Worm (Caenorhabditis elegans) whole organism, young adult: ENCODE measurements around the gene unc-132.

Experiments used
- B0035.1 ChIP-seq: sonication (generic microtip); optimal IDR thresholded peaks from 2 replicates; lab custom pipeline; 2016; ENCODE audit warnings: missing genetic modification characterization, mild to moderate bottlenecking, missing compliant biosample characterization, missing genotype, missing genetic modification reagents
- B0336.3 ChIP-seq: fragments of 200-800 bp; sonication (Bioruptor generic); IDR thresholded peaks from 2 replicates; pipeline ENCODE4 v1.3.6; 2022; ENCODE audit warnings: missing genetic modification characterization, missing compliant biosample characterization
- C06A6.2 ChIP-seq: fragments of 200-800 bp; sonication (Bioruptor generic); conservative IDR thresholded peaks from 2 replicates; pipeline ENCODE4 v1.3.6; 2022; ENCODE audit warnings: missing genetic modification characterization, missing compliant biosample characterization
- C17E4.6 ChIP-seq: fragments of 200-800 bp; sonication (Bioruptor generic); IDR thresholded peaks from 2 replicates; pipeline ENCODE4 v1.3.6; 2022; ENCODE audit warnings: missing genetic modification reagents, missing genetic modification characterization, missing compliant biosample characterization
- F23B12.7 ChIP-seq: sonication (generic microtip); optimal IDR thresholded peaks from 2 replicates; lab custom pipeline; 2017; ENCODE audit warnings: missing genetic modification characterization, mild to moderate bottlenecking, missing compliant biosample characterization, antibody characterized with exemption, moderate library complexity; ENCODE audit not compliant: insufficient read depth
- Y53G8AR.9 ChIP-seq: fragments of 200-800 bp; sonication (Bioruptor generic); conservative IDR thresholded peaks from 2 replicates; pipeline ENCODE4 v1.3.6; 2022; ENCODE audit warnings: missing genetic modification reagents, missing genetic modification characterization, missing compliant biosample characterization
- Y95B8A.8 ChIP-seq: fragments of 200-800 bp; sonication (Bioruptor generic); IDR thresholded peaks from 2 replicates; pipeline ENCODE4 v1.3.6; 2022; ENCODE audit warnings: missing genetic modification reagents, missing genetic modification characterization, missing compliant biosample characterization
- ZK185.1 ChIP-seq: sonication (generic microtip); optimal IDR thresholded peaks from 2 replicates; lab custom pipeline; 2016; ENCODE audit warnings: mild to moderate bottlenecking, missing genetic modification characterization, missing compliant biosample characterization; ENCODE audit not compliant: poor library complexity, severe bottlenecking
- atf-7 ChIP-seq: sonication (generic microtip); optimal IDR thresholded peaks from 2 replicates; lab custom pipeline; 2017; ENCODE audit warnings: mild to moderate bottlenecking, missing genetic modification characterization, missing compliant biosample characterization
- bed-2 ChIP-seq: fragments of 200-800 bp; sonication (Bioruptor generic); IDR thresholded peaks from 2 replicates; pipeline ENCODE4 v1.3.6; 2022; ENCODE audit warnings: missing genetic modification reagents, missing genetic modification characterization, missing compliant biosample characterization
- dpff-1 ChIP-seq: sonication (generic microtip); optimal IDR thresholded peaks from 2 replicates; lab custom pipeline; 2017; ENCODE audit warnings: mild to moderate bottlenecking, missing genetic modification characterization, missing compliant biosample characterization
- egrh-3 ChIP-seq: fragments of 200-800 bp; sonication (Bioruptor generic); IDR thresholded peaks from 2 replicates; pipeline ENCODE4 v1.3.6; 2022; ENCODE audit warnings: missing genetic modification reagents, missing genetic modification characterization, missing compliant biosample characterization
- ets-4 ChIP-seq: fragments of 200-800 bp; sonication (Bioruptor generic); optimal IDR thresholded peaks from 2 replicates; lab custom pipeline; 2018; ENCODE audit warnings: mild to moderate bottlenecking, missing genetic modification characterization, missing compliant biosample characterization
- fkh-3 ChIP-seq: sonication (generic microtip); optimal IDR thresholded peaks from 2 replicates; lab custom pipeline; 2016; ENCODE audit warnings: mild to moderate bottlenecking, missing genetic modification characterization, missing compliant biosample characterization
- hmg-1.2 ChIP-seq: fragments of 200-800 bp; sonication (Bioruptor generic); IDR thresholded peaks from 2 replicates; pipeline ENCODE4 v1.3.6; 2022; ENCODE audit warnings: missing genetic modification reagents, missing genetic modification characterization, missing compliant biosample characterization
- hsf-1 ChIP-seq: fragments of 200-800 bp; sonication (Bioruptor generic); IDR thresholded peaks from 2 replicates; pipeline ENCODE4 v1.3.6; 2022; ENCODE audit warnings: missing genetic modification reagents, missing genetic modification characterization, missing compliant biosample characterization
- lin-26 ChIP-seq: fragments of 200-800 bp; sonication (Bioruptor generic); IDR thresholded peaks from 2 replicates; pipeline ENCODE4 v1.3.6; 2022; ENCODE audit warnings: missing genetic modification reagents, missing genetic modification characterization, missing compliant biosample characterization
- lin-35 ChIP-seq, 3 experiments: fragments of 150-350 bp in 2 of 3; sonication (generic microtip) in 1 of 3; optimal IDR thresholded peaks; 2 replicates each; lab custom pipeline; 2014 to 2018; ENCODE audit warnings: missing biosample characterization in 3 of 3, missing genetic modification characterization in 3 of 3, missing genetic modification reagents in 3 of 3
- lin-54 ChIP-seq: fragments of 200-800 bp; sonication (Bioruptor generic); optimal IDR thresholded peaks from 2 replicates; lab custom pipeline; 2018; ENCODE audit warnings: mild to moderate bottlenecking, missing genetic modification characterization, missing compliant biosample characterization
- madf-6 ChIP-seq: fragments of 200-800 bp; sonication (Bioruptor generic); IDR thresholded peaks from 2 replicates; pipeline ENCODE4 v1.3.6; 2022; ENCODE audit warnings: missing genetic modification reagents, missing genetic modification characterization, missing compliant biosample characterization
- madf-8 ChIP-seq: fragments of 200-800 bp; sonication (Bioruptor generic); conservative IDR thresholded peaks from 2 replicates; pipeline ENCODE4 v1.3.6; 2022; ENCODE audit warnings: missing genetic modification reagents, missing genetic modification characterization, missing compliant biosample characterization
- mel-28 ChIP-seq: sonication (generic microtip); optimal IDR thresholded peaks from 2 replicates; lab custom pipeline; 2016; ENCODE audit warnings: borderline replicate concordance, mild to moderate bottlenecking, missing genetic modification characterization, missing compliant biosample characterization
- mxl-1 ChIP-seq: sonication (generic microtip); optimal IDR thresholded peaks from 2 replicates; lab custom pipeline; 2016; ENCODE audit warnings: missing genetic modification characterization, missing compliant biosample characterization
- nfya-2 ChIP-seq: fragments of 200-800 bp; sonication (Bioruptor generic); IDR thresholded peaks from 2 replicates; pipeline ENCODE4 v1.3.6; 2022; ENCODE audit warnings: missing genetic modification reagents, missing genetic modification characterization, missing compliant biosample characterization
- nhr-179 ChIP-seq: sonication (generic microtip); optimal IDR thresholded peaks from 2 replicates; lab custom pipeline; 2016; ENCODE audit warnings: mild to moderate bottlenecking, missing genetic modification characterization, missing compliant biosample characterization
- nhr-27 ChIP-seq: fragments of 200-800 bp; sonication (Bioruptor generic); optimal IDR thresholded peaks from 2 replicates; lab custom pipeline; 2018; ENCODE audit warnings: mild to moderate bottlenecking, missing genetic modification characterization, moderate library complexity, missing compliant biosample characterization
- nhr-80 ChIP-seq: sonication (generic microtip); optimal IDR thresholded peaks from 2 replicates; lab custom pipeline; 2016; ENCODE audit warnings: missing genetic modification characterization, missing compliant biosample characterization
- pbrm-1 ChIP-seq: fragments of 200-800 bp; sonication (Bioruptor generic); IDR thresholded peaks from 2 replicates; pipeline ENCODE4 v1.3.6; 2022; ENCODE audit warnings: missing genetic modification reagents, missing genetic modification characterization, missing compliant biosample characterization
- rec-8 ChIP-seq, 2 experiments: sonication (generic microtip); optimal IDR thresholded peaks; 2 replicates each; lab custom pipeline; 2016; ENCODE audit warnings: mild to moderate bottlenecking in 2 of 2, missing genetic modification characterization in 2 of 2, missing genetic modification reagents in 2 of 2, missing genotype in 2 of 2, missing biosample characterization in 1 of 2, missing compliant biosample characterization in 1 of 2, moderate library complexity in 1 of 2
- rpc-1 ChIP-seq, 2 experiments: fragments of 150-350 bp in 1 of 2; sonication (generic microtip) in 1 of 2; optimal IDR thresholded peaks; 2 replicates each; lab custom pipeline; 2014 to 2018; ENCODE audit warnings: missing biosample characterization in 1 of 2, missing genetic modification characterization in 1 of 2, missing genetic modification reagents in 1 of 2, missing genotype in 1 of 2
- sea-2 ChIP-seq: fragments of 200-800 bp; sonication (Bioruptor generic); IDR thresholded peaks from 2 replicates; pipeline ENCODE4 v1.3.6; 2022; ENCODE audit warnings: missing genetic modification characterization, missing compliant biosample characterization
- snpc-3.4 ChIP-seq: sonication (generic microtip); optimal IDR thresholded peaks from 2 replicates; lab custom pipeline; 2017; ENCODE audit warnings: missing genetic modification characterization, mild to moderate bottlenecking, missing compliant biosample characterization, antibody characterized with exemption, moderate library complexity, missing genotype, missing genetic modification reagents
- xnd-1 ChIP-seq: sonication (generic microtip); optimal IDR thresholded peaks from 2 replicates; lab custom pipeline; 2016; ENCODE audit warnings: missing genotype, missing genetic modification reagents, missing genetic modification characterization, missing compliant biosample characterization
- zfh-2 ChIP-seq: fragments of 200-800 bp; sonication (Bioruptor generic); conservative IDR thresholded peaks from 2 replicates; pipeline ENCODE4 v1.3.6; 2022; ENCODE audit warnings: missing genetic modification reagents, missing genetic modification characterization, missing compliant biosample characterization
- zim-3 ChIP-seq: sonication (generic microtip); optimal IDR thresholded peaks from 2 replicates; lab custom pipeline; 2017; ENCODE audit warnings: mild to moderate bottlenecking, missing genetic modification characterization, moderate library complexity, missing compliant biosample characterization

Gene unc-132

DNA sequence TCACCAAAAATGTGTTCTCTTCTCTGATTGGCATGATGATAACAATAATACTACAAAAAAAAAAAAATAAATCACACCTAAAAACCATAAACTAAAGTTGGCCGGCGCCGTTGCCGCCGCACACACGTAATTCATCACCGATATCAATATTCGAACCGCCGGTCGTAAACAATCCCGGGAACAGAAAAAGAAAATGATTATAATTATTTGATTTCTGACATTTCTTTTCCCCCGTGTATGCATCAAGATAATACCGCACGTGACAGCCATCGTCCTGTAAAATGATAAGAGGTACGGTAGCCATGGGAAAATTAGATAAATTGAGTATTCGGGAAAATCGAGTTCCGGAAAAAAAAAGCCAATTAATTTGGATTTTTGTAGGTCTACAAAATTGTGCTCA, 10.2 kb downstream of the unc-132 start (continued):
- TF ChIP-seq zfh-2, result no peak
- no peak for TF ChIP-seq rpc-1 (optimal IDR thresholded peaks at IDR 0.05; lab: Kevin White, UChicago)
- TF ChIP-seq rpc-1 (tag; optimal IDR thresholded peaks at IDR 0.05; lab: Kevin White, UChicago), result no peak
- no peak for TF ChIP-seq madf-8
- no peak for TF ChIP-seq mxl-1 (tag; lab: Kevin White, UChicago)
- TF ChIP-seq C17E4.6 (GFP tag; lab: Robert Waterston, UW), result no peak
- no peak for TF ChIP-seq Y53G8AR.9 (GFP tag; lab: Robert Waterston, UW)
- TF ChIP-seq nhr-80 (tag; lab: Kevin White, UChicago), result peak; percentile 91
- no peak for TF ChIP-seq dpff-1
- TF ChIP-seq nhr-179 (tag; lab: Kevin White, UChicago), result no peak
- no peak for TF ChIP-seq mel-28 (tag; lab: Kevin White, UChicago)
- no peak for TF ChIP-seq F23B12.7
- no peak for TF ChIP-seq lin-35 (GFP tag; optimal IDR thresholded peaks at IDR 0.05; lab: Kevin White, UChicago)
- no peak for TF ChIP-seq xnd-1 (tag; lab: Kevin White, UChicago)
- no peak for TF ChIP-seq zim-3 (tag; lab: Kevin White, UChicago)
- TF ChIP-seq ets-4 (GFP tag; lab: Kevin White, UChicago), result peak; percentile 20
- no peak for TF ChIP-seq hmg-1.2 (GFP tag; lab: Robert Waterston, UW)
- TF ChIP-seq egrh-3, result no peak
- peak; percentile 5 for TF ChIP-seq lin-54 (GFP tag; lab: Kevin White, UChicago)
- no peak for TF ChIP-seq nfya-2 (GFP tag; lab: Robert Waterston, UW)
- no peak for TF ChIP-seq C06A6.2
- TF ChIP-seq snpc-3.4 (tag; lab: Kevin White, UChicago), result no peak
- no peak for TF ChIP-seq fkh-3 (tag; lab: Kevin White, UChicago)
- peak; percentile 59 for TF ChIP-seq atf-7 (tag; lab: Kevin White, UChicago)
- TF ChIP-seq B0336.3, result no peak
- TF ChIP-seq lin-26, result no peak
- no peak for TF ChIP-seq nhr-27 (tag; lab: Kevin White, UChicago)
- TF ChIP-seq Y95B8A.8 (GFP tag; lab: Robert Waterston, UW), result no peak
- TF ChIP-seq rec-8 (tag; optimal IDR thresholded peaks at IDR 0.05; lab: Kevin White, UChicago), result no peak
- TF ChIP-seq hsf-1 (GFP tag; lab: Robert Waterston, UW), result no peak
- TF ChIP-seq B0035.1 (tag; lab: Kevin White, UChicago), result no peak

ce11 chrV:3698497-3698896, 11.6 kb downstream of the unc-132 start:
- TF ChIP-seq B0035.1 (tag; lab: Kevin White, UChicago), result no peak
- TF ChIP-seq zfh-2, result 0 out of 2 replicates have a peak, but pooled peaks have one; percentile 26
- TF ChIP-seq, all 124 proteins: peak for 1

- TF ChIP-seq sea-2 (GFP tag; lab: Robert Waterston, UW) (no peak), bed-2 (no peak), madf-6 (GFP tag; lab: Robert Waterston, UW) (peak; percentile 18; the same call in 1 of the 2 replicates), pbrm-1 (0 out of 2 replicates have a peak, but pooled peaks have one; percentile 17), ZK185.1 (tag; lab: Kevin White, UChicago) (no peak), hmg-1.2 (GFP tag; lab: Robert Waterston, UW) (peak; percentile 79)
These were observed 16.1 kb downstream of the unc-132 start for ce11 chrV:3702998-3703397.
